Worm (Caenorhabditis elegans) whole organism, L1 larva: ENCODE measurements around the gene hpo-10.

Source experiments
- egl-13 ChIP-seq: sonication (generic microtip); optimal IDR thresholded peaks from 2 replicates; lab custom pipeline; 2016; ENCODE audit warnings: missing genotype, missing genetic modification reagents, missing genetic modification characterization, missing compliant biosample characterization
- fkh-10 ChIP-seq: sonication (generic microtip); optimal IDR thresholded peaks from 2 replicates; lab custom pipeline; 2017; ENCODE audit warnings: missing biosample characterization, missing genetic modification reagents, missing genetic modification characterization
- fos-1 ChIP-seq: fragments of 150-350 bp; optimal IDR thresholded peaks from 2 replicates; lab custom pipeline; 2014; ENCODE audit warnings: missing biosample characterization, missing genetic modification characterization
- hlh-17 ChIP-seq: fragments of 200-800 bp; sonication (Bioruptor generic); optimal IDR thresholded peaks from 2 replicates; lab custom pipeline; 2018; ENCODE audit warnings: missing genetic modification characterization, mild to moderate bottlenecking, missing compliant biosample characterization, moderate library complexity, borderline replicate concordance
- lin-13 ChIP-seq: fragments of 150-350 bp; optimal IDR thresholded peaks from 2 replicates; lab custom pipeline; 2014; ENCODE audit warnings: missing biosample characterization, missing genetic modification reagents, missing genetic modification characterization
- nhr-11 ChIP-seq: fragments of 150-350 bp; optimal IDR thresholded peaks from 2 replicates; lab custom pipeline; 2014; ENCODE audit warnings: missing biosample characterization, missing genetic modification characterization
- nhr-28 ChIP-seq: fragments of 150-350 bp; optimal IDR thresholded peaks from 2 replicates; lab custom pipeline; 2014; ENCODE audit warnings: missing biosample characterization, missing genetic modification characterization
- nhr-76 ChIP-seq: sonication (generic microtip); optimal IDR thresholded peaks from 2 replicates; lab custom pipeline; 2017; ENCODE audit warnings: missing biosample characterization, missing genetic modification characterization
- nhr-77 ChIP-seq: fragments of 150-350 bp; optimal IDR thresholded peaks from 2 replicates; lab custom pipeline; 2014; ENCODE audit warnings: missing biosample characterization, missing genetic modification characterization
- pax-3 ChIP-seq: fragments of 200-800 bp; sonication (Bioruptor generic); optimal IDR thresholded peaks from 2 replicates; lab custom pipeline; 2018; ENCODE audit warnings: mild to moderate bottlenecking, missing genetic modification characterization, moderate library complexity, missing compliant biosample characterization
- pqm-1 ChIP-seq: sonication (generic microtip); optimal IDR thresholded peaks from 3 replicates; lab custom pipeline; 2017; ENCODE audit warnings: missing biosample characterization, missing genetic modification characterization
- zag-1 ChIP-seq: fragments of 150-350 bp; optimal IDR thresholded peaks from 2 replicates; lab custom pipeline; 2014; ENCODE audit warnings: missing biosample characterization, missing genetic modification characterization
- ztf-11 ChIP-seq, 2 experiments: sonication (generic microtip); optimal IDR thresholded peaks; 2 replicates each; lab custom pipeline; 2016 to 2017; ENCODE audit warnings: missing genetic modification characterization in 2 of 2, missing biosample characterization in 1 of 2, missing compliant biosample characterization in 1 of 2

ce11 chrIII:5883517-5883916, 4.2 kb downstream of the hpo-10 start:
- TF ChIP-seq lin-13 (GFP tag; lab: Kevin White, UChicago) (no peak), zag-1 (tag; lab: Kevin White, UChicago) (no peak), pax-3 (tag; lab: Kevin White, UChicago) (no peak), ztf-11 (tag; optimal IDR thresholded peaks at IDR 0.05; lab: Kevin White, UChicago) (no peak), nhr-77 (tag; lab: Kevin White, UChicago) (no peak), fkh-10 (GFP tag; lab: Kevin White, UChicago) (no peak), pqm-1 (tag; lab: Kevin White, UChicago) (no peak), hlh-17 (no peak), nhr-28 (tag; lab: Kevin White, UChicago) (no peak), egl-13 (tag; lab: Kevin White, UChicago) (no peak), fos-1 (no peak), nhr-11 (tag; lab: Kevin White, UChicago) (no peak), nhr-76 (no peak)
